Worm (Caenorhabditis elegans): Measurements from ENCODE around the gene pqn-87.

DNA sequence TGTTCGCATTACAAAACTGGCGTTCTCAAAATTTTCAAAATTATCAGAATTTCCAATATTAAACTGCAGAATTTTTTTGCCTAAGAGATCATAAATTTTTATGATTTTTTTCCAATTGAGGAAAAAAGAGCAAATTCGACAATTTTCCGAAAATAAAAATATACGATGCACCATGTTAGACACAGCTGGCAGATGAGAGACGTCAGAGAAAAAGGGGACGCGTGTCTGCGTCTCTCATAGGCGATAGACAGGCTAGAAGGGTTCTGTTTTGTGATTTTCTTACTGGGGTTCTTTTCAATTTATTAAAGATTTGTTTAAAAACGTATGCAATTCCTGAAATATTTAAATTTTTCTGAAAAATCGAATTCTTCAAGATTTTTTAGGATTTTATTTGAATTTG, 61.9 kb downstream of the pqn-87 start:
- no peak for TF ChIP-seq blmp-1 (tag; optimal IDR thresholded peaks at IDR 0.05)
- TF ChIP-seq fos-1 (tag; optimal IDR thresholded peaks at IDR 0.05), result no peak
- TF ChIP-seq grh-1 (GFP tag; IDR thresholded peaks at IDR 0.05), result no peak
- TF ChIP-seq elt-2 (tag; optimal IDR thresholded peaks at IDR 0.05), result no peak
- no peak for TF ChIP-seq nhr-12 (tag; optimal IDR thresholded peaks at IDR 0.05)
- TF ChIP-seq ztf-11 (tag; optimal IDR thresholded peaks at IDR 0.05), result no peak
- TF ChIP-seq nhr-11 (tag; optimal IDR thresholded peaks at IDR 0.05), result no peak
- no peak for TF ChIP-seq snu-23 (GFP tag; optimal IDR thresholded peaks at IDR 0.05)
- TF ChIP-seq nhr-76 (tag; optimal IDR thresholded peaks at IDR 0.05), result no peak
